Worm (Caenorhabditis elegans): ENCODE measurements around the gene col-183.
A peak's percentile ranks its signal among the peaks of the same experiment; 100 is the strongest.

The col-183 gene

ce11 chrX:13481704-13482103, 14.1 kb upstream of the col-183 start, which contains the start of gene srd-50:
Gene srd-50 (minus strand): TSS chrX:13481804.
- TF ChIP-seq ceh-36 (tag; optimal IDR thresholded peaks at IDR 0.05) (no peak), tbx-37 (GFP tag; conservative IDR thresholded peaks at IDR 0.05) (no peak), hnd-1 (tag; optimal IDR thresholded peaks at IDR 0.05) (no peak), hmbx-1 (tag; optimal IDR thresholded peaks at IDR 0.05) (no peak), B0310.2 (tag; optimal IDR thresholded peaks at IDR 0.05) (no peak), ets-7 (tag; optimal IDR thresholded peaks at IDR 0.05) (no peak), hmg-4 (GFP tag; optimal IDR thresholded peaks at IDR 0.05) (no peak), ama-1 (optimal IDR thresholded peaks at IDR 0.05) (no peak), pes-1 (GFP tag; IDR thresholded peaks at IDR 0.05) (no peak), tra-4 (tag; optimal IDR thresholded peaks at IDR 0.05) (no peak), tbx-11 (GFP tag; IDR thresholded peaks at IDR 0.05) (no peak), sea-1 (GFP tag; conservative IDR thresholded peaks at IDR 0.05) (no peak), scrt-1 (GFP tag; IDR thresholded peaks at IDR 0.05) (no peak)

DNA sequence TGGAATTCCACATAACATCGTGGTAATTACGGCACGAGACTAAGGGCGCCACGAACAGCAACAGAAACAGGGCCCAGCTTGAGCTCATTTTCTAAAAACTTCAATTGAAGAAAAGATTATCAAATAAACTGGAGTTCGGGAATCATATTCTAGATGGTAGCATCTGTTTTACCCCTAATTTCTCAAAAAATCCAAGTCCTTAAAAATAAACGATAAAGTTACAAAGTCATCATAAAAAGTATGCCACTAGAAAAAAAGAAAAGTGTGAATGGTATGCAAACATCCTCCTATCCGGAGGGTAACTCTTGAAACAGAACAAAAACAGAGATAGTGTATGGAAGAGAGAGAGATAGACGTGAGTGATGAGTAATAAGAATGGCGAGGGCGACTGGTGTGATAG, 9.8 kb upstream of the col-183 start, which contains the start of gene efn-3:
Gene efn-3, minus strand, starts transcription at position 101 of the 400 bp plus-strand sequence.
- no peak for TF ChIP-seq hnd-1 (tag; optimal IDR thresholded peaks at IDR 0.05)
- no peak for TF ChIP-seq ets-7 (tag; optimal IDR thresholded peaks at IDR 0.05)
- TF ChIP-seq ceh-13 (GFP tag; optimal IDR thresholded peaks at IDR 0.05): no peak
- no peak for TF ChIP-seq sea-1 (GFP tag; conservative IDR thresholded peaks at IDR 0.05)
- TF ChIP-seq ama-1 (optimal IDR thresholded peaks at IDR 0.05): no peak
- no peak for TF ChIP-seq pes-1 (GFP tag; IDR thresholded peaks at IDR 0.05)
- no peak for TF ChIP-seq ceh-36 (tag; optimal IDR thresholded peaks at IDR 0.05)
- TF ChIP-seq tbx-37 (GFP tag; conservative IDR thresholded peaks at IDR 0.05): no peak
- no peak for TF ChIP-seq B0310.2 (tag; optimal IDR thresholded peaks at IDR 0.05)
- TF ChIP-seq F13C5.2 (tag; optimal IDR thresholded peaks at IDR 0.05): no peak
- no peak for TF ChIP-seq hmg-4 (GFP tag; optimal IDR thresholded peaks at IDR 0.05)
- TF ChIP-seq flt-1 (GFP tag; IDR thresholded peaks at IDR 0.05): no peak
- TF ChIP-seq hmbx-1 (tag; optimal IDR thresholded peaks at IDR 0.05): no peak
- TF ChIP-seq tra-4 (tag; optimal IDR thresholded peaks at IDR 0.05): no peak
- TF ChIP-seq scrt-1 (GFP tag; IDR thresholded peaks at IDR 0.05): no peak
- no peak for TF ChIP-seq tbx-11 (GFP tag; IDR thresholded peaks at IDR 0.05)
- TF ChIP-seq aly-1 (tag; optimal IDR thresholded peaks at IDR 0.05): no peak

ce11 chrX:13471855-13472254, 4.3 kb upstream of the col-183 start, which contains the start of gene tre-4:
Gene tre-4 (plus strand): TSS chrX:13472155.
- TF ChIP-seq ceh-36 (tag; optimal IDR thresholded peaks at IDR 0.05): no peak
- TF ChIP-seq pes-1 (GFP tag; IDR thresholded peaks at IDR 0.05): no peak
- TF ChIP-seq ama-1 (optimal IDR thresholded peaks at IDR 0.05): no peak
- no peak for TF ChIP-seq B0310.2 (tag; optimal IDR thresholded peaks at IDR 0.05)
- no peak for TF ChIP-seq ets-7 (tag; optimal IDR thresholded peaks at IDR 0.05)
- TF ChIP-seq hmg-4 (GFP tag; optimal IDR thresholded peaks at IDR 0.05): no peak
- TF ChIP-seq sea-1 (GFP tag; conservative IDR thresholded peaks at IDR 0.05): no peak
- no peak for TF ChIP-seq scrt-1 (GFP tag; IDR thresholded peaks at IDR 0.05)
- TF ChIP-seq tra-4 (tag; optimal IDR thresholded peaks at IDR 0.05): no peak
- TF ChIP-seq aly-1 (tag; optimal IDR thresholded peaks at IDR 0.05): no peak
- no peak for TF ChIP-seq tbx-37 (GFP tag; conservative IDR thresholded peaks at IDR 0.05)
- TF ChIP-seq F13C5.2 (tag; optimal IDR thresholded peaks at IDR 0.05): no peak
- no peak for TF ChIP-seq tbx-11 (GFP tag; IDR thresholded peaks at IDR 0.05)
- no peak for TF ChIP-seq hmbx-1 (tag; optimal IDR thresholded peaks at IDR 0.05)
- no peak for TF ChIP-seq flt-1 (GFP tag; IDR thresholded peaks at IDR 0.05)
- no peak for TF ChIP-seq ceh-13 (GFP tag; optimal IDR thresholded peaks at IDR 0.05)
- TF ChIP-seq hnd-1 (tag; optimal IDR thresholded peaks at IDR 0.05): no peak

- TF ChIP-seq aly-1 (tag; optimal IDR thresholded peaks at IDR 0.05): peak; percentile 24
- no peak for TF ChIP-seq F13C5.2 (tag; optimal IDR thresholded peaks at IDR 0.05)
Observed at ce11 chrX:13469907-13470647, 2.5 kb upstream of the col-183 start.

- TF ChIP-seq pes-1 (GFP tag; IDR thresholded peaks at IDR 0.05): no peak
- TF ChIP-seq hnd-1 (tag; optimal IDR thresholded peaks at IDR 0.05): no peak
- no peak for TF ChIP-seq ama-1 (optimal IDR thresholded peaks at IDR 0.05)
- no peak for TF ChIP-seq tbx-11 (GFP tag; IDR thresholded peaks at IDR 0.05)
- TF ChIP-seq flt-1 (GFP tag; IDR thresholded peaks at IDR 0.05): no peak
- TF ChIP-seq tra-4 (tag; optimal IDR thresholded peaks at IDR 0.05): no peak
- TF ChIP-seq hmbx-1 (tag; optimal IDR thresholded peaks at IDR 0.05): no peak
- no peak for TF ChIP-seq aly-1 (tag; optimal IDR thresholded peaks at IDR 0.05)
- TF ChIP-seq sea-1 (GFP tag; conservative IDR thresholded peaks at IDR 0.05): no peak
- TF ChIP-seq scrt-1 (GFP tag; IDR thresholded peaks at IDR 0.05): no peak
- no peak for TF ChIP-seq ets-7 (tag; optimal IDR thresholded peaks at IDR 0.05)
- no peak for TF ChIP-seq ceh-13 (GFP tag; optimal IDR thresholded peaks at IDR 0.05)
- TF ChIP-seq F13C5.2 (tag; optimal IDR thresholded peaks at IDR 0.05): no peak
- no peak for TF ChIP-seq ceh-36 (tag; optimal IDR thresholded peaks at IDR 0.05)
- TF ChIP-seq hmg-4 (GFP tag; optimal IDR thresholded peaks at IDR 0.05): no peak
- TF ChIP-seq tbx-37 (GFP tag; conservative IDR thresholded peaks at IDR 0.05): no peak
- no peak for TF ChIP-seq B0310.2 (tag; optimal IDR thresholded peaks at IDR 0.05)
Observed at ce11 chrX:13469047-13469633, 1.6 kb upstream of the col-183 start, which contains the start of gene col-184. Gene col-184 (plus strand): TSS chrX:13469455.

DNA sequence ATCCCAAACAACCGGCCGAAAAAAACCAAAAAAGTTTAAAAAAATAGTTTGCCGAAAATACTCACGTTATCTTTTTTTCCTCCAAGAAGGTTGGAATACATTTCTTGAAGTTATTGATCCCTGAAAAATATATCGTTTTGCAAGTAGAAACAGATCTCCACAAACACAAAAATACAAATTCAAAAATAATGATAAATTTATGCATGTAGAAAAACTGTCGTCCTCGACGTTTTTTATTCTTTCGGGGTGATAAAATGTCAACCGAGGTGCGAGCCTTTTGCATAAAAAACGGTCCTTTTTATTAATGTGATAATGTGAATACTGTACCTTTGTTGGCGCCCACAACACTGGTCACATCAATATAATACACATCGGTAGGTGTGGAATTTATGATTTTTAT, 3.8 kb downstream of the col-183 start, which contains the start of gene F02D10.2:
Gene F02D10.2, minus strand, starts transcription at position 101 of the 400 bp plus-strand sequence.
- TF ChIP-seq B0310.2 (tag; optimal IDR thresholded peaks at IDR 0.05) (no peak), pes-1 (GFP tag; IDR thresholded peaks at IDR 0.05) (no peak), scrt-1 (GFP tag; IDR thresholded peaks at IDR 0.05) (no peak), hmbx-1 (tag; optimal IDR thresholded peaks at IDR 0.05) (no peak), ets-7 (tag; optimal IDR thresholded peaks at IDR 0.05) (no peak), tbx-37 (GFP tag; conservative IDR thresholded peaks at IDR 0.05) (no peak), tra-4 (tag; optimal IDR thresholded peaks at IDR 0.05) (no peak), ceh-13 (GFP tag; optimal IDR thresholded peaks at IDR 0.05) (no peak), aly-1 (tag; optimal IDR thresholded peaks at IDR 0.05) (no peak), tbx-11 (GFP tag; IDR thresholded peaks at IDR 0.05) (no peak), F13C5.2 (tag; optimal IDR thresholded peaks at IDR 0.05) (no peak)

Measured in whole organism, early embryonic.